Worm (Caenorhabditis elegans) whole organism, mixed stage, embryonic: ENCODE results near the gene ZC196.9.

ENCODE experiments used
- M03D4.4 ChIP-seq: sonication (generic microtip); optimal IDR thresholded peaks from 2 replicates; lab custom pipeline; 2017; ENCODE audit warnings: mild to moderate bottlenecking, missing genetic modification characterization, missing compliant biosample characterization
- bed-3 ChIP-seq: fragments of 200-800 bp; sonication (Bioruptor generic); optimal IDR thresholded peaks from 3 replicates; lab custom pipeline; 2018; ENCODE audit warnings: mild to moderate bottlenecking, missing genetic modification characterization, moderate library complexity, missing compliant biosample characterization
- blmp-1 ChIP-seq: fragments of 150-350 bp; optimal IDR thresholded peaks from 2 replicates; lab custom pipeline; 2014; ENCODE audit warnings: missing biosample characterization, missing genetic modification characterization
- ceh-39 ChIP-seq: fragments of 150-350 bp; optimal IDR thresholded peaks from 2 replicates; lab custom pipeline; 2014; ENCODE audit warnings: missing biosample characterization, missing genetic modification characterization
- ceh-43 ChIP-seq: fragments of 200-800 bp; sonication (Bioruptor generic); optimal IDR thresholded peaks from 2 replicates; lab custom pipeline; 2018; ENCODE audit warnings: mild to moderate bottlenecking, missing genetic modification characterization, moderate library complexity, missing compliant biosample characterization
- ceh-83 ChIP-seq: fragments of 200-800 bp; sonication (Bioruptor generic); optimal IDR thresholded peaks from 2 replicates; lab custom pipeline; 2018; ENCODE audit warnings: mild to moderate bottlenecking, missing genetic modification characterization, missing compliant biosample characterization
- ces-1 ChIP-seq: fragments of 150-350 bp; optimal IDR thresholded peaks from 2 replicates; lab custom pipeline; 2014; ENCODE audit warnings: missing biosample characterization, missing genetic modification reagents, missing genetic modification characterization
- drap-1 ChIP-seq: fragments of 200-800 bp; sonication (Bioruptor generic); optimal IDR thresholded peaks from 3 replicates; lab custom pipeline; 2018; ENCODE audit warnings: mild to moderate bottlenecking, missing genetic modification characterization, missing compliant biosample characterization
- elt-1 ChIP-seq: sonication (generic microtip); optimal IDR thresholded peaks from 2 replicates; lab custom pipeline; 2017; ENCODE audit warnings: missing genetic modification characterization, mild to moderate bottlenecking, missing compliant biosample characterization, antibody characterized with exemption, moderate library complexity, borderline replicate concordance; ENCODE audit not compliant: insufficient read depth
- elt-3 ChIP-seq: fragments of 150-350 bp; optimal IDR thresholded peaks from 2 replicates; lab custom pipeline; 2014; ENCODE audit warnings: missing biosample characterization, missing genetic modification characterization
- flh-1 ChIP-seq: fragments of 200-800 bp; sonication (Bioruptor generic); optimal IDR thresholded peaks from 2 replicates; lab custom pipeline; 2018; ENCODE audit warnings: mild to moderate bottlenecking, missing genetic modification characterization, moderate library complexity, missing compliant biosample characterization
- ham-2 ChIP-seq: fragments of 200-800 bp; sonication (Bioruptor generic); optimal IDR thresholded peaks from 2 replicates; lab custom pipeline; 2018; ENCODE audit warnings: mild to moderate bottlenecking, missing genetic modification characterization, missing compliant biosample characterization
- hlh-1 ChIP-seq: fragments of 150-350 bp; optimal IDR thresholded peaks from 2 replicates; lab custom pipeline; 2014; ENCODE audit warnings: missing biosample characterization, missing genetic modification reagents, missing genetic modification characterization
- lin-13 ChIP-seq: fragments of 150-350 bp; optimal IDR thresholded peaks from 2 replicates; lab custom pipeline; 2014; ENCODE audit warnings: missing biosample characterization, missing genetic modification characterization
- lin-32 ChIP-seq: fragments of 200-800 bp; sonication (Bioruptor generic); optimal IDR thresholded peaks from 2 replicates; lab custom pipeline; 2018; ENCODE audit warnings: mild to moderate bottlenecking, missing genetic modification characterization, missing compliant biosample characterization
- lsy-2 ChIP-seq: fragments of 150-350 bp; optimal IDR thresholded peaks from 2 replicates; lab custom pipeline; 2014; ENCODE audit warnings: missing biosample characterization, missing genetic modification characterization
- mab-5 ChIP-seq: fragments of 150-350 bp; optimal IDR thresholded peaks from 2 replicates; lab custom pipeline; 2014; ENCODE audit warnings: missing biosample characterization, missing genetic modification characterization
- mep-1 ChIP-seq: fragments of 150-350 bp; optimal IDR thresholded peaks from 2 replicates; lab custom pipeline; 2017; ENCODE audit warnings: missing biosample characterization, missing genetic modification reagents, missing genetic modification characterization, inconsistent platforms
- mls-2 ChIP-seq: sonication (generic microtip); optimal IDR thresholded peaks from 2 replicates; lab custom pipeline; 2016; ENCODE audit warnings: mild to moderate bottlenecking, missing genetic modification characterization, moderate library complexity, missing compliant biosample characterization
- nhr-12 ChIP-seq: fragments of 150-350 bp; optimal IDR thresholded peaks from 2 replicates; lab custom pipeline; 2014; ENCODE audit warnings: missing biosample characterization, missing genetic modification characterization
- nhr-237 ChIP-seq: fragments of 150-350 bp; optimal IDR thresholded peaks from 2 replicates; lab custom pipeline; 2014; ENCODE audit warnings: missing biosample characterization, missing genetic modification characterization
- nhr-28 ChIP-seq: fragments of 150-350 bp; optimal IDR thresholded peaks from 2 replicates; lab custom pipeline; 2014; ENCODE audit warnings: missing biosample characterization, missing genetic modification characterization
- nhr-76 ChIP-seq: sonication (generic microtip); optimal IDR thresholded peaks from 2 replicates; lab custom pipeline; 2017; ENCODE audit warnings: missing biosample characterization, missing genetic modification characterization
- pha-4 ChIP-seq: fragments of 150-350 bp; optimal IDR thresholded peaks from 2 replicates; lab custom pipeline; 2018; ENCODE audit warnings: missing biosample characterization, missing genetic modification reagents, missing genetic modification characterization
- sem-2 ChIP-seq: fragments of 200-800 bp; sonication (Bioruptor generic); optimal IDR thresholded peaks from 2 replicates; lab custom pipeline; 2018; ENCODE audit warnings: mild to moderate bottlenecking, missing genetic modification characterization, missing compliant biosample characterization
- snpc-4 ChIP-seq: fragments of 150-350 bp; optimal IDR thresholded peaks from 2 replicates; lab custom pipeline; 2014; ENCODE audit warnings: missing biosample characterization, missing genetic modification characterization
- sptf-1 ChIP-seq: sonication (generic microtip); optimal IDR thresholded peaks from 2 replicates; lab custom pipeline; 2017; ENCODE audit warnings: mild to moderate bottlenecking, missing genetic modification characterization, moderate library complexity, missing compliant biosample characterization
- tbx-8 ChIP-seq: fragments of 200-800 bp; sonication (Bioruptor generic); optimal IDR thresholded peaks from 2 replicates; lab custom pipeline; 2018; ENCODE audit warnings: mild to moderate bottlenecking, missing genetic modification characterization, moderate library complexity, missing compliant biosample characterization
- unc-120 ChIP-seq: sonication (generic microtip); optimal IDR thresholded peaks from 2 replicates; lab custom pipeline; 2017; ENCODE audit warnings: missing genetic modification characterization, missing compliant biosample characterization; ENCODE audit not compliant: poor library complexity, severe bottlenecking
- unc-39 ChIP-seq: fragments of 150-350 bp; optimal IDR thresholded peaks from 2 replicates; lab custom pipeline; 2014; ENCODE audit warnings: missing biosample characterization, missing genetic modification characterization
- unc-62 ChIP-seq: fragments of 150-350 bp; optimal IDR thresholded peaks from 2 replicates; lab custom pipeline; 2014; ENCODE audit warnings: missing biosample characterization, missing genetic modification reagents, missing genetic modification characterization
- zip-8 ChIP-seq: fragments of 150-350 bp; optimal IDR thresholded peaks from 2 replicates; lab custom pipeline; 2014; ENCODE audit warnings: missing biosample characterization, missing genetic modification characterization
- ztf-11 ChIP-seq: fragments of 150-350 bp; optimal IDR thresholded peaks from 2 replicates; lab custom pipeline; 2014; ENCODE audit warnings: missing biosample characterization, missing genetic modification characterization

Gene ZC196.9

DNA sequence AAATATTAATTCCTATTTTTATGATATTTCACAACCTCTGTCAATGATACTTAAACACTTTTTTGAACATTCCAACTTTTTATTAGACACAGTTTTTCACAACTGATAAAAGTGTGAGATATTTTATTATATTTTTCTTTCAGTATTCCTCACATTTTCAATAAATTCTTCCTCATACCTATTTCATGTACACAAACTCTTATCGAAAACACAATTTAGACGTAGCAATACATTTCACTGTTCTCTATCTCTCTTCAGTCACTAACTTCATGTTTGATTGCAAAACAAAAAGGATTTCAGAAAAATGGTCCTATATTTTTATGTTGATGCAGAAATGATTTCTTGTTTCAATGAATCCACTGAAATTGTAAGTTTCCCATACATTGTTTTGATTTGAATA, 18.9 kb upstream of the ZC196.9 start, which contains the start of gene B0507.6:
TSS of gene B0507.6 (plus strand) at position 301 of the 400 bp plus-strand sequence.
- TF ChIP-seq blmp-1 (no peak), M03D4.4 (no peak), unc-120 (tag; lab: Kevin White, UChicago) (no peak), nhr-28 (no peak), sptf-1 (tag; lab: Kevin White, UChicago) (no peak), unc-62 (GFP tag; lab: Kevin White, UChicago) (no peak), pha-4 (tag; lab: Kevin White, UChicago) (no peak), tbx-8 (no peak), ham-2 (no peak), lsy-2 (no peak), drap-1 (GFP tag; lab: Kevin White, UChicago) (no peak), flh-1 (GFP tag; lab: Kevin White, UChicago) (no peak), lin-13 (tag; lab: Kevin White, UChicago) (no peak), snpc-4 (tag; lab: Kevin White, UChicago) (no peak), ceh-83 (no peak)

DNA sequence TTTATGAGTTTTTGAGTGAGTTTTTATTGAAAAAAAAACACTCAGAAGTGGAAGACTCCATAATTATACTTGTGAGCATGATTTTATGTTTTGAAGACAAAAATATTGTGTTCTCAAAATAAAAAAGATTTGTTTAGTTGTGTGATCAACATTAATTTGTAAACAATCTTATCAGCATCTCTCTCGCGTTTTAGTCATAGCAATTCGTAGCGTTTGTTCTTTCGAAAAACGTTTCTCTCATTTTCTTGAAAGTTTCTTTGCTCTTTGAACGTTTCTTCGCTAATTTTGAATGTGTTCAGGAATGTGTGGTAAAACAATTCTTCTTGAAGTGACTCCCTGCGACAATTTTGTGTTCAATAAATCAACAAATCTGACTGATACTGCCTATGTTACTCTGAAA, 12.2 kb upstream of the ZC196.9 start, which contains the start of gene ZC196.2:
TSS of gene ZC196.2 (plus strand) at position 301 of the 400 bp plus-strand sequence.
- TF ChIP-seq sem-2 (GFP tag; lab: Kevin White, UChicago) (no peak), elt-1 (tag; lab: Kevin White, UChicago) (no peak), bed-3 (GFP tag; lab: Kevin White, UChicago) (no peak), mls-2 (tag; lab: Kevin White, UChicago) (no peak), sptf-1 (tag; lab: Kevin White, UChicago) (no peak), unc-120 (tag; lab: Kevin White, UChicago) (no peak), mep-1 (tag; lab: Kevin White, UChicago) (no peak), ceh-83 (no peak), lsy-2 (no peak)

ce11 chrV:8736369-8736768, 9.4 kb upstream of the ZC196.9 start, which contains the start of gene ZC196.3:
Gene ZC196.3, plus strand, starts transcription at chrV:8736669.
- TF ChIP-seq ham-2 (no peak), bed-3 (GFP tag; lab: Kevin White, UChicago) (no peak), zip-8 (no peak), nhr-28 (no peak), elt-1 (tag; lab: Kevin White, UChicago) (no peak), sem-2 (GFP tag; lab: Kevin White, UChicago) (no peak), unc-62 (GFP tag; lab: Kevin White, UChicago) (no peak), ceh-39 (tag; lab: Kevin White, UChicago) (no peak), unc-39 (tag; lab: Kevin White, UChicago) (no peak), flh-1 (GFP tag; lab: Kevin White, UChicago) (no peak), ztf-11 (tag; lab: Kevin White, UChicago) (no peak), drap-1 (GFP tag; lab: Kevin White, UChicago) (no peak), mab-5 (tag; lab: Kevin White, UChicago) (no peak), pha-4 (tag; lab: Kevin White, UChicago) (no peak), nhr-12 (tag; lab: Kevin White, UChicago) (no peak)

DNA sequence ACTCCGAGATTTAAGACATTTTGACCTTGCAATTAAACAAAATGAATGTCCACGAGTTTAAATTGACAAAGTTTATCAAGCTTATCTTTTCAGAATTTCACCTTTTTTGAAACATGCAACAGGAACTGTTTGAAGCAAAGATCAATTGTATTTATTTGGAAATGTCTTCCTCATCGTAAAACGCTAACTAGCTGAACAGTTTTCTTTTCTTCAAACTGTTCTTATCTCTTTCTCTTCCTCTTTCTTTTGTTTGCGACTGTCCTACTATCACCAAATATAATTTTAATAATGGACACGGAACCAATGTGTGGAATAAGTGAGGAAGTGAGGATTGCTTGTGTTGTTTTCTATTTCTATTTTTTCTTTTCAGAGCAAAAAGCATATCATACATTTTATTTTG, 6.0 kb upstream of the ZC196.9 start, which contains the start of gene ZC196.4:
TSS of gene ZC196.4 (plus strand) at position 173 of the 400 bp plus-strand sequence.
- TF ChIP-seq ztf-11 (tag; lab: Kevin White, UChicago): no peak
- no peak for TF ChIP-seq hlh-1
- TF ChIP-seq mep-1 (tag; lab: Kevin White, UChicago): no peak
- no peak for TF ChIP-seq lin-32 (GFP tag; lab: Kevin White, UChicago)
- TF ChIP-seq unc-62 (GFP tag; lab: Kevin White, UChicago): no peak
- no peak for TF ChIP-seq ceh-43 (GFP tag; lab: Kevin White, UChicago)
- no peak for TF ChIP-seq nhr-237 (tag; lab: Kevin White, UChicago)
- TF ChIP-seq bed-3 (GFP tag; lab: Kevin White, UChicago): no peak
- TF ChIP-seq drap-1 (GFP tag; lab: Kevin White, UChicago): no peak
- TF ChIP-seq elt-1 (tag; lab: Kevin White, UChicago): no peak
- TF ChIP-seq tbx-8: no peak
- TF ChIP-seq ces-1 (GFP tag; lab: Kevin White, UChicago): no peak
- no peak for TF ChIP-seq snpc-4 (tag; lab: Kevin White, UChicago)
- TF ChIP-seq sptf-1 (tag; lab: Kevin White, UChicago): no peak
- no peak for TF ChIP-seq nhr-76 (tag; lab: Kevin White, UChicago)
- TF ChIP-seq pha-4 (tag; lab: Kevin White, UChicago): no peak
- no peak for TF ChIP-seq elt-3 (tag; lab: Kevin White, UChicago)
- TF ChIP-seq mls-2 (tag; lab: Kevin White, UChicago): no peak
- TF ChIP-seq lin-13 (tag; lab: Kevin White, UChicago): no peak
